Fruit fly (Drosophila melanogaster) whole organism, embryonic: Measurements from ENCODE around the gene CAH3.

Experiments
- ATbp ChIP-seq: fragments of 200-800 bp; sonication (Bioruptor generic); optimal IDR thresholded peaks from 2 replicates; lab custom pipeline; 2017; ENCODE audit warnings: missing biosample characterization, mild to moderate bottlenecking, missing genetic modification characterization, missing genetic modification reagents
- CG10209 ChIP-seq: fragments of 200-800 bp; sonication (Bioruptor generic); optimal IDR thresholded peaks from 3 replicates; lab custom pipeline; 2017; ENCODE audit warnings: missing biosample characterization, mild to moderate bottlenecking, missing genetic modification characterization, missing genetic modification reagents
- CG11398 ChIP-seq: fragments of 200-800 bp; sonication (Bioruptor generic); optimal IDR thresholded peaks from 2 replicates; lab custom pipeline; 2016; ENCODE audit warnings: missing biosample characterization, missing genetic modification characterization
- CG11456 ChIP-seq: fragments of 200-800 bp; sonication (Bioruptor generic); IDR thresholded peaks from 3 replicates; pipeline ENCODE4 v1.3.6; 2022; ENCODE audit warnings: missing biosample characterization, missing genetic modification characterization
- CG12769 ChIP-seq: fragments of 200-800 bp; sonication (Bioruptor generic); optimal IDR thresholded peaks from 2 replicates; lab custom pipeline; 2019; ENCODE audit warnings: missing biosample characterization, mild to moderate bottlenecking, missing genetic modification characterization, moderate library complexity
- CG13287 ChIP-seq: fragments of 200-800 bp; sonication (Bioruptor generic); IDR thresholded peaks from 2 replicates; pipeline ENCODE4 v1.3.6; 2022; ENCODE audit warnings: missing biosample characterization, missing genetic modification characterization; ENCODE audit not compliant: partially characterized antibody
- CG16813 ChIP-seq: fragments of 200-800 bp; sonication (Bioruptor generic); IDR thresholded peaks from 3 replicates; pipeline ENCODE4 v1.3.6; 2022; ENCODE audit warnings: missing biosample characterization, missing genetic modification characterization; ENCODE audit not compliant: partially characterized antibody
- CG16815 ChIP-seq: fragments of 200-800 bp; sonication (Bioruptor generic); optimal IDR thresholded peaks from 3 replicates; lab custom pipeline; 2017; ENCODE audit warnings: missing biosample characterization, mild to moderate bottlenecking, missing genetic modification characterization
- CG17612 ChIP-seq: fragments of 200-800 bp; sonication (Bioruptor generic); IDR thresholded peaks from 2 replicates; pipeline ENCODE4 v1.3.6; 2022; ENCODE audit warnings: missing biosample characterization, missing genetic modification characterization
- CG6689 ChIP-seq: fragments of 200-800 bp; sonication (Bioruptor generic); IDR thresholded peaks from 2 replicates; pipeline ENCODE4 v1.3.6; 2022; ENCODE audit warnings: missing biosample characterization, missing genetic modification characterization
- CG7271 ChIP-seq: fragments of 200-800 bp; sonication (Bioruptor generic); optimal IDR thresholded peaks from 2 replicates; lab custom pipeline; 2018; ENCODE audit warnings: missing biosample characterization, mild to moderate bottlenecking, missing genetic modification characterization, moderate library complexity
- CG9797 ChIP-seq: fragments of 200-800 bp; sonication (Bioruptor generic); optimal IDR thresholded peaks from 3 replicates; lab custom pipeline; 2018; ENCODE audit warnings: missing biosample characterization, mild to moderate bottlenecking, missing genetic modification characterization
- CG9932 ChIP-seq: fragments of 200-800 bp; sonication (Bioruptor generic); IDR thresholded peaks from 2 replicates; pipeline ENCODE4 v1.3.6; 2022; ENCODE audit warnings: missing biosample characterization, missing genetic modification characterization
- Dip2 ChIP-seq: fragments of 200-800 bp; sonication (Bioruptor generic); IDR thresholded peaks from 2 replicates; pipeline ENCODE4 v1.3.6; 2022; ENCODE audit warnings: missing biosample characterization, missing genetic modification characterization
- Dp ChIP-seq: fragments of 200-800 bp; sonication (Bioruptor generic); optimal IDR thresholded peaks from 2 replicates; lab custom pipeline; 2018; ENCODE audit warnings: missing biosample characterization, mild to moderate bottlenecking, missing genetic modification characterization, moderate library complexity
- ERR ChIP-seq: fragments of 200-800 bp; sonication (Bioruptor generic); optimal IDR thresholded peaks from 2 replicates; lab custom pipeline; 2016; ENCODE audit warnings: missing biosample characterization, missing genetic modification characterization
- Ets65A ChIP-seq: fragments of 200-800 bp; sonication (Bioruptor generic); peaks from one replicate; lab custom pipeline; 2016; ENCODE audit warnings: missing biosample characterization, missing genetic modification characterization
- Kr ChIP-seq: fragments of 200-800 bp; sonication (Bioruptor generic); optimal IDR thresholded peaks from 2 replicates; lab custom pipeline; 2017; ENCODE audit warnings: missing biosample characterization, mild to moderate bottlenecking, missing genetic modification characterization
- Med ChIP-seq: fragments of 200-800 bp; sonication (Bioruptor generic); peaks from one replicate; lab custom pipeline; 2016; ENCODE audit warnings: missing biosample characterization, missing genetic modification characterization, mild to moderate bottlenecking, inconsistent platforms, moderate library complexity
- Myb ChIP-seq: fragments of 200-800 bp; sonication (Bioruptor generic); optimal IDR thresholded peaks from 2 replicates; lab custom pipeline; 2016; ENCODE audit warnings: missing biosample characterization, missing genetic modification characterization
- Ravus ChIP-seq: fragments of 200-800 bp; sonication (Bioruptor generic); IDR thresholded peaks from 2 replicates; pipeline ENCODE4 v1.3.6; 2022; ENCODE audit warnings: missing biosample characterization, missing genetic modification characterization
- Rfx ChIP-seq: fragments of 200-800 bp; sonication (Bioruptor generic); IDR thresholded peaks from 2 replicates; pipeline ENCODE4 v1.3.6; 2022; ENCODE audit warnings: missing biosample characterization, missing genetic modification characterization
- Six4 ChIP-seq: fragments of 200-800 bp; sonication (Bioruptor generic); optimal IDR thresholded peaks from 2 replicates; lab custom pipeline; 2016; ENCODE audit warnings: missing biosample characterization, missing genetic modification characterization
- Ssrp ChIP-seq: fragments of 200-800 bp; sonication (Bioruptor generic); optimal IDR thresholded peaks from 2 replicates; lab custom pipeline; 2018; ENCODE audit warnings: missing biosample characterization, mild to moderate bottlenecking, missing genetic modification characterization, moderate library complexity
- Trl ChIP-seq, 3 experiments: fragments of >200 bp in 2 of 3; fragments of 200-800 bp in 1 of 3; sonication (Bioruptor generic) in 1 of 3; optimal IDR thresholded peaks; 2 replicates in 1 of 3; 3 replicates in 2 of 3; lab custom pipeline; 2016 to 2017; ENCODE audit warnings: missing biosample characterization in 1 of 3, missing genetic modification characterization in 1 of 3
- YL-1 ChIP-seq: fragments of 200-800 bp; sonication (Bioruptor generic); optimal IDR thresholded peaks from 3 replicates; lab custom pipeline; 2017; ENCODE audit warnings: missing biosample characterization, mild to moderate bottlenecking, missing genetic modification characterization
- chinmo ChIP-seq: fragments of 200-800 bp; sonication (Bioruptor generic); IDR thresholded peaks from 4 replicates; pipeline ENCODE4 v1.3.6; 2022; ENCODE audit warnings: missing biosample characterization, missing genetic modification characterization; ENCODE audit not compliant: partially characterized antibody
- crp ChIP-seq, 2 experiments: fragments of 200-800 bp; sonication (Bioruptor generic); optimal IDR thresholded peaks; 2 replicates in 1 of 2; 3 replicates in 1 of 2; lab custom pipeline; 2017; ENCODE audit warnings: missing biosample characterization in 2 of 2, missing genetic modification characterization in 2 of 2, mild to moderate bottlenecking in 1 of 2, moderate library complexity in 1 of 2
- en ChIP-seq: fragments of 200-800 bp; sonication (Bioruptor generic); optimal IDR thresholded peaks from 2 replicates; lab custom pipeline; 2016; ENCODE audit warnings: missing biosample characterization, missing genetic modification characterization
- ftz-f1 ChIP-seq: fragments of 200-800 bp; sonication (Bioruptor generic); optimal IDR thresholded peaks from 2 replicates; lab custom pipeline; 2016; ENCODE audit warnings: missing biosample characterization, missing genetic modification characterization
- grn ChIP-seq: fragments of 200-800 bp; sonication (Bioruptor generic); optimal IDR thresholded peaks from 3 replicates; lab custom pipeline; 2017; ENCODE audit warnings: missing biosample characterization, missing genetic modification characterization
- hkb ChIP-seq, 2 experiments: fragments of 200-800 bp in 1 of 2; fragments of >200 bp in 1 of 2; sonication (Bioruptor generic) in 1 of 2; IDR thresholded peaks in 1 of 2; optimal IDR thresholded peaks in 1 of 2; 2 replicates each; pipeline versions ENCODE4 v1.3.6 to Lab custom; 2017 to 2022; ENCODE audit warnings: missing biosample characterization in 1 of 2, missing genetic modification characterization in 1 of 2
- jumu ChIP-seq: fragments of 200-800 bp; sonication (Bioruptor generic); optimal IDR thresholded peaks from 3 replicates; lab custom pipeline; 2016; ENCODE audit warnings: missing biosample characterization, missing genetic modification characterization
- kah ChIP-seq: fragments of 200-800 bp; sonication (Bioruptor generic); optimal IDR thresholded peaks from 2 replicates; lab custom pipeline; 2018; ENCODE audit warnings: missing biosample characterization, mild to moderate bottlenecking, missing genetic modification characterization
- ken ChIP-seq: fragments of 200-800 bp; sonication (Bioruptor generic); IDR thresholded peaks from 3 replicates; pipeline ENCODE4 v1.3.6; 2022; ENCODE audit warnings: missing biosample characterization, missing genetic modification characterization
- kni ChIP-seq: fragments of 200-800 bp; sonication (Bioruptor generic); optimal IDR thresholded peaks from 3 replicates; lab custom pipeline; 2017; ENCODE audit warnings: mild to moderate bottlenecking, missing biosample characterization, missing genetic modification reagents, missing genetic modification characterization
- lmd ChIP-seq: fragments of 200-800 bp; sonication (Bioruptor generic); IDR thresholded peaks from 2 replicates; pipeline ENCODE4 v1.3.6; 2022; ENCODE audit warnings: missing biosample characterization, missing genetic modification characterization
- maf-S ChIP-seq: fragments of 200-800 bp; sonication (Bioruptor generic); optimal IDR thresholded peaks from 2 replicates; lab custom pipeline; 2016; ENCODE audit warnings: missing biosample characterization, missing genetic modification characterization
- mld ChIP-seq: fragments of 200-800 bp; sonication (Bioruptor generic); IDR thresholded peaks from 3 replicates; pipeline ENCODE4 v1.3.6; 2022; ENCODE audit warnings: missing biosample characterization, missing genetic modification characterization; ENCODE audit not compliant: partially characterized antibody
- nmo ChIP-seq: fragments of 200-800 bp; sonication (Bioruptor generic); optimal IDR thresholded peaks from 2 replicates; lab custom pipeline; 2018; ENCODE audit warnings: missing biosample characterization, mild to moderate bottlenecking, missing genetic modification characterization, moderate library complexity
- oc ChIP-seq: fragments of 200-800 bp; sonication (Bioruptor generic); optimal IDR thresholded peaks from 2 replicates; lab custom pipeline; 2018; ENCODE audit warnings: missing biosample characterization, mild to moderate bottlenecking, missing genetic modification characterization, moderate library complexity
- org-1 ChIP-seq: fragments of 200-800 bp; sonication (Bioruptor generic); optimal IDR thresholded peaks from 2 replicates; lab custom pipeline; 2017; ENCODE audit warnings: missing biosample characterization, missing genetic modification characterization
- pho ChIP-seq: fragments of 200-800 bp; sonication (Bioruptor generic); optimal IDR thresholded peaks from 2 replicates; lab custom pipeline; 2016; ENCODE audit warnings: missing biosample characterization, missing genetic modification characterization
- pzg ChIP-seq: fragments of 200-800 bp; sonication (Bioruptor generic); optimal IDR thresholded peaks from 3 replicates; lab custom pipeline; 2018; ENCODE audit warnings: missing biosample characterization, mild to moderate bottlenecking, missing genetic modification characterization, moderate library complexity
- rib ChIP-seq: fragments of 200-800 bp; sonication (Bioruptor generic); IDR thresholded peaks from 2 replicates; pipeline ENCODE4 v1.3.6; 2022; ENCODE audit warnings: missing biosample characterization, missing genetic modification characterization
- row ChIP-seq: fragments of 200-800 bp; sonication (Bioruptor generic); IDR thresholded peaks from 3 replicates; pipeline ENCODE4 v1.3.6; 2022; ENCODE audit warnings: missing biosample characterization, missing genetic modification characterization
- stwl ChIP-seq: fragments of 200-800 bp; sonication (Bioruptor generic); optimal IDR thresholded peaks from 3 replicates; lab custom pipeline; 2018; ENCODE audit warnings: missing biosample characterization, mild to moderate bottlenecking, missing genetic modification characterization, moderate library complexity
- tio ChIP-seq: fragments of 200-800 bp; sonication (Bioruptor generic); optimal IDR thresholded peaks from 2 replicates; lab custom pipeline; 2017; ENCODE audit warnings: missing biosample characterization, missing genetic modification characterization, inconsistent platforms
- unc-4 ChIP-seq: fragments of 200-800 bp; sonication (Bioruptor generic); IDR thresholded peaks from 2 replicates; pipeline ENCODE4 v1.3.6; 2022; ENCODE audit warnings: missing biosample characterization, missing genetic modification characterization; ENCODE audit not compliant: partially characterized antibody
- wek ChIP-seq: fragments of 200-800 bp; sonication (Bioruptor generic); optimal IDR thresholded peaks from 3 replicates; lab custom pipeline; 2018; ENCODE audit warnings: missing biosample characterization, mild to moderate bottlenecking, missing genetic modification characterization, moderate library complexity

Gene CAH3

dm6 chrX:8720213-8720612 is 39.2 kb downstream of the CAH3 start, which contains the start of gene CG1789 (continued):
- TF ChIP-seq CG13287 (GFP tag; lab: Robert Waterston, UW) (peak; percentile 96), mld (GFP tag; lab: Robert Waterston, UW) (peak; percentile 69; the same call in 1 of the 3 replicates), ken (no peak), CG16813 (GFP tag; lab: Robert Waterston, UW) (peak; percentile 86), CG6689 (GFP tag; lab: Robert Waterston, UW) (peak; percentile 44; the same call in 1 of the 2 replicates), jumu (GFP tag; lab: Kevin White, UChicago) (peak; percentile 26), Med (GFP tag; lab: Kevin White, UChicago) (peak; percentile 78), row (GFP tag; lab: Robert Waterston, UW) (peak; percentile 86), maf-S (GFP tag; lab: Kevin White, UChicago) (no peak), Ssrp (tag; lab: Kevin White, UChicago) (no peak), stwl (tag; lab: Kevin White, UChicago) (peak; percentile 44), ftz-f1 (GFP tag; lab: Kevin White, UChicago) (no peak), unc-4 (GFP tag; lab: Robert Waterston, UW) (peak; percentile 94), YL-1 (GFP tag; lab: Kevin White, UChicago) (peak; percentile 40), nmo (peak; percentile 46), Rfx (GFP tag; lab: Robert Waterston, UW) (0 out of 2 replicates have a peak, but pooled peaks have one; percentile 49), Trl (optimal IDR thresholded peaks at IDR 0.05; lab: Kevin White, UChicago) (no peak), Trl (GFP tag; optimal IDR thresholded peaks at IDR 0.05; lab: Kevin White, UChicago) (peak; percentile 50), en (GFP tag; lab: Kevin White, UChicago) (no peak), Six4 (GFP tag; lab: Kevin White, UChicago) (no peak), CG17612 (GFP tag; lab: Robert Waterston, UW) (no peak), pzg (peak; percentile 56), CG11398 (GFP tag; lab: Kevin White, UChicago) (no peak), Myb (GFP tag; lab: Kevin White, UChicago) (peak; percentile 38), CG9932 (GFP tag; lab: Robert Waterston, UW) (peak; percentile 67), org-1 (GFP tag; lab: Kevin White, UChicago) (no peak), Ets65A (no peak), pho (peak; percentile 38), kni (GFP tag; lab: Kevin White, UChicago) (no peak), CG7271 (tag; lab: Kevin White, UChicago) (no peak), wek (GFP tag; lab: Kevin White, UChicago) (no peak), grn (no peak), CG11456 (GFP tag; lab: Robert Waterston, UW) (no peak), ERR (GFP tag; lab: Kevin White, UChicago) (no peak), oc (tag; lab: Kevin White, UChicago) (no peak), hkb (optimal IDR thresholded peaks at IDR 0.05; lab: Kevin White, UChicago) (no peak), hkb (GFP tag; IDR thresholded peaks at IDR 0.05; lab: Robert Waterston, UW) (no peak), crp (GFP tag; optimal IDR thresholded peaks at IDR 0.05; lab: Kevin White, UChicago) (peak in 1 of 2 experiments; percentile 32), CG9797 (GFP tag; lab: Kevin White, UChicago) (peak; percentile 40), CG12769 (tag; lab: Kevin White, UChicago) (peak; percentile 27), Ravus (GFP tag; lab: Robert Waterston, UW) (no peak), kah (GFP tag; lab: Kevin White, UChicago) (no peak), CG10209 (GFP tag; lab: Kevin White, UChicago) (no peak), chinmo (GFP tag; lab: Robert Waterston, UW) (peak; percentile 84), Dip2 (no peak), CG16815 (GFP tag; lab: Kevin White, UChicago) (no peak), rib (GFP tag; lab: Robert Waterston, UW) (0 out of 2 replicates have a peak, but pooled peaks have one; percentile 40), Kr (no peak), tio (GFP tag; lab: Kevin White, UChicago) (no peak), Dp (GFP tag; lab: Kevin White, UChicago) (peak; percentile 61), lmd (peak; percentile 16; the same call in 1 of the 2 replicates), ATbp (no peak)
